5 fruit fly cellular contexts compared by ENCODE assay signal in genomic region chrX:4322234-4323210, dm6.
TF ChIP-seq lines count a peak whose summit lies in the region.

Gene norpA (plus strand): TSS chrX:4322626.

TF ChIP-seq in whole organism, adult, 20 proteins besides CTCF, POLR2A, EP300 and RAD21 (continued from another document):
- no peak for TF ChIP-seq CG14711 (tag; optimal IDR thresholded peaks at IDR 0.05; lab: Kevin White, UChicago)

TF ChIP-seq in whole organism, embryonic, 481 proteins besides CTCF, POLR2A, EP300 and RAD21 (continued from another document and continues in another):
- TF ChIP-seq twi (tag; optimal IDR thresholded peaks at IDR 0.05; lab: Kevin White, UChicago) (no peak), Camta (GFP tag; optimal IDR thresholded peaks at IDR 0.05; lab: Kevin White, UChicago) (no peak), Nf-YA (GFP tag; IDR thresholded peaks at IDR 0.05; lab: Robert Waterston, UW) (no peak), B-H2 (GFP tag; optimal IDR thresholded peaks at IDR 0.05; lab: Kevin White, UChicago) (peak; percentile 33), CG9609 (GFP tag; optimal IDR thresholded peaks at IDR 0.05; lab: Kevin White, UChicago) (peak; percentile 19), HLH4C (GFP tag; IDR thresholded peaks at IDR 0.05; lab: Robert Waterston, UW; ENCODE audit: partially characterized antibody) (peak; percentile 82), CG17328 (GFP tag; IDR thresholded peaks at IDR 0.05; lab: Robert Waterston, UW) (no peak), Fer3 (tag; optimal IDR thresholded peaks at IDR 0.05; lab: Kevin White, UChicago) (peak; percentile 12), Nf-YC (tag; optimal IDR thresholded peaks at IDR 0.05; lab: Kevin White, UChicago) (no peak), bbx (GFP tag; IDR thresholded peaks at IDR 0.05; lab: Robert Waterston, UW; ENCODE audit: partially characterized antibody) (peak; percentile 98), sug (tag; optimal IDR thresholded peaks at IDR 0.05; lab: Kevin White, UChicago) (no peak), CG31224 (GFP tag; IDR thresholded peaks at IDR 0.05; lab: Robert Waterston, UW) (no peak), Lhr (GFP tag; optimal IDR thresholded peaks at IDR 0.05; lab: Kevin White, UChicago) (peak; percentile 45), gfzf (GFP tag; optimal IDR thresholded peaks at IDR 0.05; lab: Kevin White, UChicago) (peak; percentile 18), vnd (GFP tag; IDR thresholded peaks at IDR 0.05; lab: Robert Waterston, UW; ENCODE audit: partially characterized antibody) (peak; percentile 83), CG1233 (GFP tag; optimal IDR thresholded peaks at IDR 0.05; lab: Kevin White, UChicago) (no peak), wor (GFP tag; IDR thresholded peaks at IDR 0.05; lab: Robert Waterston, UW) (no peak), Aef1 (GFP tag; IDR thresholded peaks at IDR 0.05; lab: Robert Waterston, UW) (no peak), CG10654 (GFP tag; optimal IDR thresholded peaks at IDR 0.05; lab: Kevin White, UChicago) (no peak), Poxn (GFP tag; IDR thresholded peaks at IDR 0.05; lab: Robert Waterston, UW) (no peak), CG13424 (tag; optimal IDR thresholded peaks at IDR 0.05; lab: Kevin White, UChicago) (no peak), da (GFP tag; optimal IDR thresholded peaks at IDR 0.05; lab: Kevin White, UChicago) (no peak), CG17385 (GFP tag; optimal IDR thresholded peaks at IDR 0.05; lab: Kevin White, UChicago) (peak; percentile 6), CG15269 (tag; optimal IDR thresholded peaks at IDR 0.05; lab: Kevin White, UChicago) (no peak), Trl (optimal IDR thresholded peaks at IDR 0.05; lab: Kevin White, UChicago) (no peak), Trl (GFP tag; optimal IDR thresholded peaks at IDR 0.05; lab: Kevin White, UChicago) (no peak), unpg (GFP tag; optimal IDR thresholded peaks at IDR 0.05; lab: Kevin White, UChicago) (peak; percentile 21), pan (optimal IDR thresholded peaks at IDR 0.05; lab: Kevin White, UChicago) (no peak), pan (GFP tag; optimal IDR thresholded peaks at IDR 0.05 in 1 of 2, IDR thresholded peaks at IDR 0.05 in 1 of 2) (no peak), luna (GFP tag; optimal IDR thresholded peaks at IDR 0.05; lab: Kevin White, UChicago) (no peak), CG15479 (GFP tag; optimal IDR thresholded peaks at IDR 0.05; lab: Kevin White, UChicago) (no peak), Meics (GFP tag; optimal IDR thresholded peaks at IDR 0.05; lab: Kevin White, UChicago) (peak; percentile 33), CG32772 (GFP tag; IDR thresholded peaks at IDR 0.05; lab: Robert Waterston, UW) (no peak)

TF ChIP-seq in whole organism, prepupa, 60 proteins besides CTCF, POLR2A, EP300 and RAD21 (continued from another document and continues in another):
- TF ChIP-seq CG34406 (GFP tag; optimal IDR thresholded peaks at IDR 0.05; lab: Kevin White, UChicago): peak; percentile 58
- TF ChIP-seq CG11902 (GFP tag; optimal IDR thresholded peaks at IDR 0.05; lab: Kevin White, UChicago): no peak
- no peak for TF ChIP-seq CG3032 (tag; optimal IDR thresholded peaks at IDR 0.05; lab: Kevin White, UChicago)
- no peak for TF ChIP-seq Hr38 (GFP tag; optimal IDR thresholded peaks at IDR 0.05; lab: Kevin White, UChicago)
- peak; percentile 49 for TF ChIP-seq dac (GFP tag; optimal IDR thresholded peaks at IDR 0.05; lab: Kevin White, UChicago)
- peak; percentile 55 for TF ChIP-seq CG8632 (GFP tag; optimal IDR thresholded peaks at IDR 0.05; lab: Kevin White, UChicago)
- peak; percentile 73 for TF ChIP-seq CG8119 (GFP tag; IDR thresholded peaks at IDR 0.05; lab: Robert Waterston, UW)
- peak; percentile 5 for TF ChIP-seq CG7368 (GFP tag; optimal IDR thresholded peaks at IDR 0.05; lab: Kevin White, UChicago)
- peak; percentile 44 for TF ChIP-seq CG3919 (GFP tag; optimal IDR thresholded peaks at IDR 0.05; lab: Kevin White, UChicago)
- TF ChIP-seq CG4318 (GFP tag; optimal IDR thresholded peaks at IDR 0.05; lab: Kevin White, UChicago): no peak
- peak; percentile 27 for TF ChIP-seq CG6276 (GFP tag; optimal IDR thresholded peaks at IDR 0.05; lab: Kevin White, UChicago)
- peak; percentile 60 for TF ChIP-seq esn (GFP tag; optimal IDR thresholded peaks at IDR 0.05; lab: Kevin White, UChicago)
- TF ChIP-seq vri (GFP tag; optimal IDR thresholded peaks at IDR 0.05; lab: Kevin White, UChicago): peak; percentile 39
- TF ChIP-seq CG8319 (GFP tag; optimal IDR thresholded peaks at IDR 0.05; lab: Kevin White, UChicago): no peak
- peak in 1 of 2 experiments; percentile 57 for TF ChIP-seq salr (GFP tag; optimal IDR thresholded peaks at IDR 0.05; lab: Kevin White, UChicago)
- TF ChIP-seq OdsH (GFP tag; optimal IDR thresholded peaks at IDR 0.05; lab: Kevin White, UChicago): peak; percentile 46
- no peak for TF ChIP-seq fkh (GFP tag; optimal IDR thresholded peaks at IDR 0.05; lab: Kevin White, UChicago)
- TF ChIP-seq ss (GFP tag; optimal IDR thresholded peaks at IDR 0.05; lab: Kevin White, UChicago): peak; percentile 58 to 68
- peak; percentile 71 for TF ChIP-seq CG15336 (GFP tag; IDR thresholded peaks at IDR 0.05; lab: Robert Waterston, UW)
- TF ChIP-seq CG10631 (GFP tag; optimal IDR thresholded peaks at IDR 0.05; lab: Kevin White, UChicago): peak; percentile 27
- no peak for TF ChIP-seq CG11294 (GFP tag; IDR thresholded peaks at IDR 0.05; lab: Robert Waterston, UW)
- peak; percentile 62; the same call in 1 of the 3 replicates for TF ChIP-seq eg (GFP tag; IDR thresholded peaks at IDR 0.05; lab: Robert Waterston, UW)
- TF ChIP-seq Eip75B (GFP tag; optimal IDR thresholded peaks at IDR 0.05; lab: Kevin White, UChicago): peak; percentile 64
- no peak for TF ChIP-seq Gug (GFP tag; IDR thresholded peaks at IDR 0.05; lab: Robert Waterston, UW)
- TF ChIP-seq fd85E (GFP tag; optimal IDR thresholded peaks at IDR 0.05; lab: Kevin White, UChicago): peak; percentile 21
- peak; percentile 52 for TF ChIP-seq pdm3 (GFP tag; optimal IDR thresholded peaks at IDR 0.05; lab: Kevin White, UChicago)
- peak; percentile 77 for TF ChIP-seq svp (GFP tag; lab: Kevin White, UChicago)
- TF ChIP-seq dsx (GFP tag; optimal IDR thresholded peaks at IDR 0.05; lab: Kevin White, UChicago; ENCODE audit: poor library complexity, severe bottlenecking): no peak
- TF ChIP-seq Sox102F (GFP tag; optimal IDR thresholded peaks at IDR 0.05; lab: Kevin White, UChicago): peak; percentile 81
- peak; percentile 73 for TF ChIP-seq CG32006 (GFP tag; optimal IDR thresholded peaks at IDR 0.05; lab: Kevin White, UChicago)
- TF ChIP-seq CG1621 (tag; optimal IDR thresholded peaks at IDR 0.05; lab: Kevin White, UChicago): peak; percentile 0
- peak; percentile 67 for TF ChIP-seq Smox (GFP tag; optimal IDR thresholded peaks at IDR 0.05; lab: Kevin White, UChicago)
- peak; percentile 61 for TF ChIP-seq lz (GFP tag; optimal IDR thresholded peaks at IDR 0.05; lab: Kevin White, UChicago)
- TF ChIP-seq Lpt (GFP tag; optimal IDR thresholded peaks at IDR 0.05; lab: Kevin White, UChicago): peak; percentile 42

TF ChIP-seq in whole organism, pupa, 21 proteins besides CTCF, POLR2A, EP300 and RAD21 (continued from another document):
- TF ChIP-seq CG8301 (tag; optimal IDR thresholded peaks at IDR 0.05; lab: Kevin White, UChicago): peak; percentile 46

TF ChIP-seq in whole organism, wandering third instar larva, 38 proteins besides CTCF, POLR2A, EP300 and RAD21 (continued from another document):
- peak in 1 of 2 experiments; percentile 46 for TF ChIP-seq foxo (GFP tag; optimal IDR thresholded peaks at IDR 0.05; lab: Kevin White, UChicago)
- TF ChIP-seq Hr78 (GFP tag; optimal IDR thresholded peaks at IDR 0.05; lab: Kevin White, UChicago): no peak
- no peak for TF ChIP-seq CG32264 (GFP tag; optimal IDR thresholded peaks at IDR 0.05; lab: Kevin White, UChicago)
- TF ChIP-seq pan (optimal IDR thresholded peaks at IDR 0.05; lab: Kevin White, UChicago): no peak
- TF ChIP-seq lola (GFP tag; optimal IDR thresholded peaks at IDR 0.05; lab: Kevin White, UChicago): no peak
- TF ChIP-seq Sp1 (GFP tag; optimal IDR thresholded peaks at IDR 0.05; lab: Kevin White, UChicago): peak; percentile 42
- TF ChIP-seq CrebA (GFP tag; optimal IDR thresholded peaks at IDR 0.05; lab: Kevin White, UChicago; ENCODE audit: borderline replicate concordance): no peak
- no peak for TF ChIP-seq Mio (GFP tag; optimal IDR thresholded peaks at IDR 0.05; lab: Kevin White, UChicago)
- peak; percentile 67 for TF ChIP-seq fru (GFP tag; optimal IDR thresholded peaks at IDR 0.05; lab: Kevin White, UChicago)
- no peak for TF ChIP-seq Myc (optimal IDR thresholded peaks at IDR 0.05; lab: Kevin White, UChicago)
- peak; percentile 48 for TF ChIP-seq Hr83 (GFP tag; optimal IDR thresholded peaks at IDR 0.05; lab: Kevin White, UChicago; ENCODE audit: poor library complexity, severe bottlenecking)
- TF ChIP-seq dsf (GFP tag; optimal IDR thresholded peaks at IDR 0.05; lab: Kevin White, UChicago; ENCODE audit: borderline replicate concordance): no peak
- TF ChIP-seq Vsx2 (GFP tag; optimal IDR thresholded peaks at IDR 0.05; lab: Kevin White, UChicago; ENCODE audit: partially characterized antibody): no peak
- TF ChIP-seq tai (GFP tag; optimal IDR thresholded peaks at IDR 0.05; lab: Kevin White, UChicago): no peak
- TF ChIP-seq Dfd (GFP tag; optimal IDR thresholded peaks at IDR 0.05; lab: Kevin White, UChicago): no peak
- TF ChIP-seq GATAd (GFP tag; optimal IDR thresholded peaks at IDR 0.05; lab: Kevin White, UChicago): no peak
